Fruit fly (Drosophila melanogaster) whole organism, embryonic: ENCODE results near the gene Use1.

ENCODE experiments used
- ATbp ChIP-seq: fragments of 200-800 bp; sonication (Bioruptor generic); optimal IDR thresholded peaks from 2 replicates; lab custom pipeline; 2017; ENCODE audit warnings: missing biosample characterization, mild to moderate bottlenecking, missing genetic modification characterization, missing genetic modification reagents
- Adf1 ChIP-seq: fragments of 200-800 bp; sonication (Bioruptor generic); IDR thresholded peaks from 2 replicates; pipeline ENCODE4 v1.3.6; 2022; ENCODE audit warnings: missing biosample characterization, missing genetic modification characterization
- BtbVII ChIP-seq: fragments of 200-800 bp; sonication (Bioruptor generic); optimal IDR thresholded peaks from 3 replicates; lab custom pipeline; 2017; ENCODE audit warnings: missing biosample characterization, mild to moderate bottlenecking, missing genetic modification characterization
- CG10366 ChIP-seq: fragments of 200-800 bp; sonication (Bioruptor generic); IDR thresholded peaks from 2 replicates; pipeline ENCODE4 v1.3.6; 2022; ENCODE audit warnings: missing biosample characterization, missing genetic modification characterization
- CG10959 ChIP-seq: fragments of 200-800 bp; sonication (Bioruptor generic); IDR thresholded peaks from 2 replicates; pipeline ENCODE4 v1.3.6; 2022; ENCODE audit warnings: missing biosample characterization, missing genetic modification characterization
- CG11723 ChIP-seq: fragments of 200-800 bp; sonication (Bioruptor generic); optimal IDR thresholded peaks from 2 replicates; lab custom pipeline; 2017; ENCODE audit warnings: missing biosample characterization, mild to moderate bottlenecking, missing genetic modification characterization
- CG12391 ChIP-seq: fragments of 200-800 bp; sonication (Bioruptor generic); optimal IDR thresholded peaks from 3 replicates; lab custom pipeline; 2018; ENCODE audit warnings: missing biosample characterization, mild to moderate bottlenecking, missing genetic modification characterization, moderate library complexity
- CG13296 ChIP-seq: fragments of 200-800 bp; sonication (Bioruptor generic); optimal IDR thresholded peaks from 3 replicates; lab custom pipeline; 2018; ENCODE audit warnings: missing biosample characterization, mild to moderate bottlenecking, missing genetic modification characterization
- CG14014 ChIP-seq: fragments of 200-800 bp; sonication (Bioruptor generic); IDR thresholded peaks from 2 replicates; pipeline ENCODE4 v1.3.6; 2022; ENCODE audit warnings: missing biosample characterization, missing genetic modification characterization
- CG15479 ChIP-seq: fragments of 200-800 bp; sonication (Bioruptor generic); optimal IDR thresholded peaks from 3 replicates; lab custom pipeline; 2019; ENCODE audit warnings: missing biosample characterization, mild to moderate bottlenecking, missing genetic modification characterization, moderate library complexity
- CG16815 ChIP-seq: fragments of 200-800 bp; sonication (Bioruptor generic); optimal IDR thresholded peaks from 3 replicates; lab custom pipeline; 2017; ENCODE audit warnings: missing biosample characterization, mild to moderate bottlenecking, missing genetic modification characterization
- CG17328 ChIP-seq: fragments of 200-800 bp; sonication (Bioruptor generic); IDR thresholded peaks from 2 replicates; pipeline ENCODE4 v1.3.6; 2022; ENCODE audit warnings: missing biosample characterization, missing genetic modification characterization
- CG17385 ChIP-seq: fragments of 200-800 bp; sonication (Bioruptor generic); optimal IDR thresholded peaks from 3 replicates; lab custom pipeline; 2018; ENCODE audit warnings: missing biosample characterization, mild to moderate bottlenecking, missing genetic modification characterization
- CG18619 ChIP-seq: fragments of 200-800 bp; sonication (Bioruptor generic); optimal IDR thresholded peaks from 3 replicates; lab custom pipeline; 2017; ENCODE audit warnings: missing biosample characterization, mild to moderate bottlenecking, missing genetic modification characterization
- CG2199 ChIP-seq: fragments of 200-800 bp; sonication (Bioruptor generic); IDR thresholded peaks from 3 replicates; pipeline ENCODE4 v1.3.6; 2022; ENCODE audit warnings: missing biosample characterization, missing genetic modification characterization
- CG2875 ChIP-seq: fragments of 200-800 bp; sonication (Bioruptor generic); optimal IDR thresholded peaks from 2 replicates; lab custom pipeline; 2017; ENCODE audit warnings: missing biosample characterization, mild to moderate bottlenecking, missing genetic modification characterization, missing genetic modification reagents
- CG30431 ChIP-seq: fragments of 200-800 bp; sonication (Bioruptor generic); optimal IDR thresholded peaks from 2 replicates; lab custom pipeline; 2017; ENCODE audit warnings: missing biosample characterization, missing genetic modification characterization
- CG6765 ChIP-seq: fragments of 200-800 bp; sonication (Bioruptor generic); optimal IDR thresholded peaks from 3 replicates; lab custom pipeline; 2017; ENCODE audit warnings: missing biosample characterization, mild to moderate bottlenecking, missing genetic modification characterization
- CG6854 ChIP-seq: fragments of 200-800 bp; sonication (Bioruptor generic); optimal IDR thresholded peaks from 3 replicates; lab custom pipeline; 2017; ENCODE audit warnings: missing biosample characterization, mild to moderate bottlenecking, missing genetic modification characterization
- CG8089 ChIP-seq: fragments of 200-800 bp; sonication (Bioruptor generic); optimal IDR thresholded peaks from 3 replicates; lab custom pipeline; 2016; ENCODE audit warnings: missing biosample characterization, missing genetic modification characterization
- CG8290 ChIP-seq, 3 experiments: fragments of 200-800 bp; sonication (Bioruptor generic); optimal IDR thresholded peaks; 2 replicates each; lab custom pipeline; 2016 to 2019; ENCODE audit warnings: missing biosample characterization in 3 of 3, missing genetic modification characterization in 3 of 3, mild to moderate bottlenecking in 2 of 3, moderate library complexity in 1 of 3
- CoRest ChIP-seq: fragments of 200-800 bp; sonication (Bioruptor generic); optimal IDR thresholded peaks from 3 replicates; lab custom pipeline; 2018; ENCODE audit warnings: missing biosample characterization, mild to moderate bottlenecking, missing genetic modification characterization, moderate library complexity
- Dip2 ChIP-seq: fragments of 200-800 bp; sonication (Bioruptor generic); IDR thresholded peaks from 2 replicates; pipeline ENCODE4 v1.3.6; 2022; ENCODE audit warnings: missing biosample characterization, missing genetic modification characterization
- Drgx ChIP-seq: fragments of 200-800 bp; sonication (Bioruptor generic); IDR thresholded peaks from 2 replicates; pipeline ENCODE4 v1.3.6; 2022; ENCODE audit warnings: missing biosample characterization, missing genetic modification characterization
- E2f1 ChIP-seq: fragments of 200-800 bp; sonication (Bioruptor generic); IDR thresholded peaks from 2 replicates; pipeline ENCODE4 v1.3.6; 2022; ENCODE audit warnings: missing biosample characterization, missing genetic modification characterization
- Eip74EF ChIP-seq, 2 experiments: fragments of 200-800 bp in 1 of 2; fragments of >200 bp in 1 of 2; sonication (Bioruptor generic) in 1 of 2; optimal IDR thresholded peaks; 2 replicates each; lab custom pipeline; 2017 to 2019; ENCODE audit warnings: missing biosample characterization in 2 of 2, missing genetic modification characterization in 2 of 2, mild to moderate bottlenecking in 1 of 2, moderate library complexity in 1 of 2
- Ets65A ChIP-seq: fragments of 200-800 bp; sonication (Bioruptor generic); peaks from one replicate; lab custom pipeline; 2016; ENCODE audit warnings: missing biosample characterization, missing genetic modification characterization
- Hmr ChIP-seq: fragments of 200-800 bp; sonication (Bioruptor generic); optimal IDR thresholded peaks from 3 replicates; lab custom pipeline; 2017; ENCODE audit warnings: mild to moderate bottlenecking, missing biosample characterization, missing genetic modification reagents, missing genetic modification characterization
- Hmx ChIP-seq: fragments of 200-800 bp; sonication (Bioruptor generic); optimal IDR thresholded peaks from 2 replicates; lab custom pipeline; 2016; ENCODE audit warnings: missing biosample characterization, missing genetic modification characterization
- Sry-δ ChIP-seq: fragments of 200-800 bp; sonication (Bioruptor generic); optimal IDR thresholded peaks from 2 replicates; lab custom pipeline; 2016; ENCODE audit warnings: missing biosample characterization, missing genetic modification characterization
- bcd ChIP-seq: fragments of 200-800 bp; sonication (Bioruptor generic); optimal IDR thresholded peaks from 2 replicates; lab custom pipeline; 2017; ENCODE audit warnings: missing biosample characterization, mild to moderate bottlenecking, missing genetic modification characterization
- chinmo ChIP-seq: fragments of 200-800 bp; sonication (Bioruptor generic); IDR thresholded peaks from 4 replicates; pipeline ENCODE4 v1.3.6; 2022; ENCODE audit warnings: missing biosample characterization, missing genetic modification characterization; ENCODE audit not compliant: partially characterized antibody
- cwo ChIP-seq: fragments of 200-800 bp; sonication (Bioruptor generic); optimal IDR thresholded peaks from 3 replicates; lab custom pipeline; 2017; ENCODE audit warnings: missing biosample characterization, missing genetic modification characterization, mild to moderate bottlenecking, moderate library complexity, missing genetic modification reagents
- da ChIP-seq: fragments of 200-800 bp; sonication (Bioruptor generic); optimal IDR thresholded peaks from 2 replicates; lab custom pipeline; 2016; ENCODE audit warnings: missing biosample characterization, missing genetic modification characterization
- lab ChIP-seq: fragments of 200-800 bp; sonication (Bioruptor generic); optimal IDR thresholded peaks from 3 replicates; lab custom pipeline; 2017; ENCODE audit warnings: missing biosample characterization, missing genetic modification characterization, mild to moderate bottlenecking, moderate library complexity, missing genetic modification reagents
- lmd ChIP-seq: fragments of 200-800 bp; sonication (Bioruptor generic); IDR thresholded peaks from 2 replicates; pipeline ENCODE4 v1.3.6; 2022; ENCODE audit warnings: missing biosample characterization, missing genetic modification characterization
- nerfin-2 ChIP-seq: fragments of 200-800 bp; sonication (Bioruptor generic); IDR thresholded peaks from 2 replicates; pipeline ENCODE4 v1.3.6; 2022; ENCODE audit warnings: missing biosample characterization, missing genetic modification characterization; ENCODE audit not compliant: partially characterized antibody
- nom ChIP-seq: fragments of 200-800 bp; sonication (Bioruptor generic); optimal IDR thresholded peaks from 2 replicates; lab custom pipeline; 2017; ENCODE audit warnings: missing biosample characterization, missing genetic modification characterization, mild to moderate bottlenecking, moderate library complexity, missing genetic modification reagents
- p53 ChIP-seq: fragments of 200-800 bp; sonication (Bioruptor generic); optimal IDR thresholded peaks from 2 replicates; lab custom pipeline; 2016; ENCODE audit warnings: missing biosample characterization, missing genetic modification characterization
- ranshi ChIP-seq: fragments of 200-800 bp; sonication (Bioruptor generic); IDR thresholded peaks from 2 replicates; pipeline ENCODE4 v1.3.6; 2022; ENCODE audit warnings: missing biosample characterization, missing genetic modification characterization
- repo ChIP-seq: fragments of 200-800 bp; sonication (Bioruptor generic); optimal IDR thresholded peaks from 2 replicates; lab custom pipeline; 2016; ENCODE audit warnings: missing biosample characterization, missing genetic modification characterization
- salm ChIP-seq: fragments of 200-800 bp; sonication (Bioruptor generic); optimal IDR thresholded peaks from 2 replicates; lab custom pipeline; 2018; ENCODE audit warnings: missing biosample characterization, mild to moderate bottlenecking, missing genetic modification characterization
- schlank ChIP-seq: fragments of 200-800 bp; sonication (Bioruptor generic); optimal IDR thresholded peaks from 2 replicates; lab custom pipeline; 2018; ENCODE audit warnings: missing biosample characterization, mild to moderate bottlenecking, missing genetic modification characterization
- sob ChIP-seq: fragments of 200-800 bp; sonication (Bioruptor generic); IDR thresholded peaks from 2 replicates; pipeline ENCODE4 v1.3.6; 2022; ENCODE audit warnings: missing biosample characterization, missing genetic modification characterization
- unpg ChIP-seq: fragments of 200-800 bp; sonication (Bioruptor generic); optimal IDR thresholded peaks from 3 replicates; lab custom pipeline; 2018; ENCODE audit warnings: missing biosample characterization, mild to moderate bottlenecking, missing genetic modification characterization, moderate library complexity
- vvl ChIP-seq: fragments of 200-800 bp; sonication (Bioruptor generic); IDR thresholded peaks from 2 replicates; pipeline ENCODE4 v1.3.6; 2022; ENCODE audit warnings: missing biosample characterization, missing genetic modification characterization
- wdn ChIP-seq: fragments of 200-800 bp; sonication (Bioruptor generic); IDR thresholded peaks from 2 replicates; pipeline ENCODE4 v1.3.6; 2022; ENCODE audit warnings: missing biosample characterization, missing genetic modification characterization
- yki ChIP-seq: fragments of >200 bp; optimal IDR thresholded peaks from 3 replicates; lab custom pipeline; 2018
- z ChIP-seq: fragments of 200-800 bp; sonication (Bioruptor generic); IDR thresholded peaks from 3 replicates; pipeline ENCODE4 v1.3.6; 2022; ENCODE audit warnings: missing biosample characterization, missing genetic modification characterization

The Use1 gene

dm6 chr3L:9092356-9093103 is 44.5 kb downstream of the Use1 start, which contains the start of gene CG32032 (continued):
- TF ChIP-seq lmd (GFP tag; lab: Robert Waterston, UW): peak; percentile 27; the same call in 1 of the 2 replicates
- TF ChIP-seq CG8290 (GFP tag; optimal IDR thresholded peaks at IDR 0.05; lab: Kevin White, UChicago): no peak
- no peak for TF ChIP-seq CG8290 (tag; optimal IDR thresholded peaks at IDR 0.05; lab: Kevin White, UChicago)
- TF ChIP-seq sob (GFP tag; lab: Robert Waterston, UW): no peak
- peak; percentile 7 for TF ChIP-seq CG6765
- TF ChIP-seq z: peak; percentile 68
- no peak for TF ChIP-seq CG10366 (GFP tag; lab: Robert Waterston, UW)
- TF ChIP-seq p53 (GFP tag; lab: Kevin White, UChicago): no peak
- TF ChIP-seq Ets65A (GFP tag; lab: Kevin White, UChicago): peak; percentile 32
- TF ChIP-seq CG30431 (GFP tag; lab: Kevin White, UChicago): no peak
- TF ChIP-seq schlank: no peak
- TF ChIP-seq CG2875 (GFP tag; lab: Kevin White, UChicago): no peak
- no peak for TF ChIP-seq repo
- no peak for TF ChIP-seq CG11723 (GFP tag; lab: Kevin White, UChicago)
- no peak for TF ChIP-seq Dip2 (GFP tag; lab: Robert Waterston, UW)
- TF ChIP-seq E2f1: 0 out of 2 replicates have a peak, but pooled peaks have one; percentile 35
- TF ChIP-seq CG8089 (GFP tag; lab: Kevin White, UChicago): no peak
- TF ChIP-seq unpg (GFP tag; lab: Kevin White, UChicago): no peak
- TF ChIP-seq Adf1 (GFP tag; lab: Robert Waterston, UW): no peak
- 0 out of 2 replicates have a peak, but pooled peaks have one; percentile 5 for TF ChIP-seq wdn (GFP tag; lab: Robert Waterston, UW)
- peak; percentile 44 for TF ChIP-seq cwo (GFP tag; lab: Kevin White, UChicago)
- TF ChIP-seq CG18619: no peak
- peak; percentile 30 for TF ChIP-seq CoRest (tag; lab: Kevin White, UChicago)
- peak; percentile 47; the same call in 1 of the 2 replicates for TF ChIP-seq Drgx (GFP tag; lab: Robert Waterston, UW)
- TF ChIP-seq CG13296 (GFP tag; lab: Kevin White, UChicago): peak; percentile 40
- peak; percentile 13 for TF ChIP-seq CG12391 (tag; lab: Kevin White, UChicago)
- no peak for TF ChIP-seq CG2199 (GFP tag; lab: Robert Waterston, UW)
- peak; percentile 9 for TF ChIP-seq lab (GFP tag; lab: Kevin White, UChicago)
- TF ChIP-seq da (GFP tag; lab: Kevin White, UChicago): no peak
- TF ChIP-seq chinmo (GFP tag; lab: Robert Waterston, UW): no peak
- no peak; the same call in 1 of the 2 replicates for TF ChIP-seq vvl
- no peak for TF ChIP-seq yki
- TF ChIP-seq Sry-δ: no peak
- no peak for TF ChIP-seq ranshi (GFP tag; lab: Robert Waterston, UW)
- no peak for TF ChIP-seq nerfin-2 (GFP tag; lab: Robert Waterston, UW)
- no peak for TF ChIP-seq salm (tag; lab: Kevin White, UChicago)
- TF ChIP-seq CG17385: peak; percentile 42
- TF ChIP-seq CG14014 (GFP tag; lab: Robert Waterston, UW): no peak
- TF ChIP-seq BtbVII (GFP tag; lab: Kevin White, UChicago): no peak
- TF ChIP-seq CG15479 (GFP tag; lab: Kevin White, UChicago): no peak
- TF ChIP-seq Hmx: no peak
- no peak for TF ChIP-seq CG6854 (GFP tag; lab: Kevin White, UChicago)
- TF ChIP-seq ATbp (GFP tag; lab: Kevin White, UChicago): no peak
- no peak for TF ChIP-seq CG16815 (GFP tag; lab: Kevin White, UChicago)
- no peak for TF ChIP-seq nom (GFP tag; lab: Kevin White, UChicago)
- TF ChIP-seq CG17328 (GFP tag; lab: Robert Waterston, UW): no peak
- TF ChIP-seq bcd: no peak
- TF ChIP-seq Hmr (GFP tag; lab: Kevin White, UChicago): peak; percentile 51
- TF ChIP-seq CG10959 (GFP tag; lab: Robert Waterston, UW): 0 out of 2 replicates have a peak, but pooled peaks have one; percentile 12
- no peak for TF ChIP-seq Eip74EF (GFP tag; optimal IDR thresholded peaks at IDR 0.05; lab: Kevin White, UChicago)
